Fruit fly (Drosophila melanogaster) whole organism, prepupa: ENCODE results near the gene Rcd2.

Source experiments
- Blimp-1 ChIP-seq: fragments of 200-800 bp; sonication (Bioruptor generic); optimal IDR thresholded peaks from 3 replicates; lab custom pipeline; 2017; ENCODE audit warnings: missing biosample characterization, missing genetic modification characterization, mild to moderate bottlenecking, moderate library complexity, missing genetic modification reagents
- CG10631 ChIP-seq: fragments of 200-800 bp; sonication (Bioruptor generic); optimal IDR thresholded peaks from 2 replicates; lab custom pipeline; 2016; ENCODE audit warnings: missing biosample characterization, missing genetic modification characterization
- CG11762 ChIP-seq: fragments of 200-800 bp; sonication (Bioruptor generic); optimal IDR thresholded peaks from 3 replicates; lab custom pipeline; 2016; ENCODE audit warnings: missing biosample characterization, missing genetic modification characterization; ENCODE audit not compliant: insufficient read depth
- CG11902 ChIP-seq: fragments of 200-800 bp; sonication (Bioruptor generic); optimal IDR thresholded peaks from 3 replicates; lab custom pipeline; 2016; ENCODE audit warnings: missing biosample characterization, missing genetic modification characterization
- CG3032 ChIP-seq: fragments of 200-800 bp; optimal IDR thresholded peaks from 2 replicates; lab custom pipeline; 2019; ENCODE audit warnings: missing biosample characterization, mild to moderate bottlenecking, missing genetic modification characterization, moderate library complexity
- CG32006 ChIP-seq: fragments of 200-800 bp; sonication (Bioruptor generic); optimal IDR thresholded peaks from 3 replicates; lab custom pipeline; 2017; ENCODE audit warnings: missing biosample characterization, mild to moderate bottlenecking, missing genetic modification characterization
- CG34406 ChIP-seq: fragments of 200-800 bp; sonication (Bioruptor generic); optimal IDR thresholded peaks from 3 replicates; lab custom pipeline; 2016; ENCODE audit warnings: missing biosample characterization, missing genetic modification characterization
- CG6163 ChIP-seq: fragments of 200-800 bp; sonication (Bioruptor generic); IDR thresholded peaks from 3 replicates; pipeline ENCODE4 v1.3.6; 2022; ENCODE audit warnings: missing biosample characterization, missing genetic modification characterization
- CG6792 ChIP-seq: fragments of 200-800 bp; sonication (Bioruptor generic); optimal IDR thresholded peaks from 3 replicates; lab custom pipeline; 2016; ENCODE audit warnings: missing biosample characterization, missing genetic modification characterization
- CG6854 ChIP-seq: fragments of 200-800 bp; sonication (Bioruptor generic); optimal IDR thresholded peaks from 2 replicates; lab custom pipeline; 2017; ENCODE audit warnings: missing biosample characterization, mild to moderate bottlenecking, missing genetic modification characterization
- CG7368 ChIP-seq: fragments of 200-800 bp; sonication (Bioruptor generic); optimal IDR thresholded peaks from 3 replicates; lab custom pipeline; 2016; ENCODE audit warnings: missing biosample characterization, missing genetic modification characterization
- CG8119 ChIP-seq: fragments of 200-800 bp; sonication (Bioruptor generic); IDR thresholded peaks from 3 replicates; pipeline ENCODE4 v1.3.6; 2022; ENCODE audit warnings: missing biosample characterization, missing genetic modification characterization
- CG9139 ChIP-seq: fragments of 200-800 bp; sonication (Bioruptor generic); optimal IDR thresholded peaks from 3 replicates; lab custom pipeline; 2017; ENCODE audit warnings: missing biosample characterization, mild to moderate bottlenecking, missing genetic modification characterization
- Eip75B ChIP-seq: fragments of 200-800 bp; sonication (Bioruptor generic); optimal IDR thresholded peaks from 3 replicates; lab custom pipeline; 2016; ENCODE audit warnings: missing biosample characterization, missing genetic modification characterization
- Eip78C ChIP-seq: fragments of 200-800 bp; sonication (Bioruptor generic); peaks from one replicate; lab custom pipeline; 2016; ENCODE audit warnings: missing biosample characterization, missing genetic modification characterization
- Gug ChIP-seq: fragments of 200-800 bp; sonication (Bioruptor generic); IDR thresholded peaks from 2 replicates; pipeline ENCODE4 v1.3.6; 2022; ENCODE audit warnings: missing biosample characterization, missing genetic modification characterization
- Hr39 ChIP-seq: fragments of 200-800 bp; sonication (Bioruptor generic); optimal IDR thresholded peaks from 2 replicates; lab custom pipeline; 2016; ENCODE audit warnings: missing biosample characterization, missing genetic modification characterization
- Hr4 ChIP-seq: fragments of 200-800 bp; sonication (Bioruptor generic); optimal IDR thresholded peaks from 3 replicates; lab custom pipeline; 2016; ENCODE audit warnings: missing biosample characterization, missing genetic modification characterization
- Lpt ChIP-seq: fragments of 200-800 bp; sonication (Bioruptor generic); optimal IDR thresholded peaks from 3 replicates; lab custom pipeline; 2016; ENCODE audit warnings: missing biosample characterization, missing genetic modification characterization
- OdsH ChIP-seq: fragments of 200-800 bp; sonication (Bioruptor generic); optimal IDR thresholded peaks from 3 replicates; lab custom pipeline; 2016; ENCODE audit warnings: missing biosample characterization, missing genetic modification characterization
- Smox ChIP-seq: fragments of 200-800 bp; sonication (Bioruptor generic); optimal IDR thresholded peaks from 3 replicates; lab custom pipeline; 2016; ENCODE audit warnings: missing biosample characterization, missing genetic modification characterization
- Sox102F ChIP-seq: fragments of 200-800 bp; sonication (Bioruptor generic); optimal IDR thresholded peaks from 2 replicates; lab custom pipeline; 2016; ENCODE audit warnings: missing biosample characterization, mild to moderate bottlenecking, missing genetic modification characterization
- Sox14 ChIP-seq: fragments of 200-800 bp; sonication (Bioruptor generic); optimal IDR thresholded peaks from 3 replicates; lab custom pipeline; 2016; ENCODE audit warnings: missing biosample characterization, missing genetic modification characterization
- achi ChIP-seq: fragments of 200-800 bp; sonication (Bioruptor generic); optimal IDR thresholded peaks from 3 replicates; lab custom pipeline; 2016; ENCODE audit warnings: missing biosample characterization, missing genetic modification characterization
- cyc ChIP-seq: fragments of 200-800 bp; sonication (Bioruptor generic); optimal IDR thresholded peaks from 3 replicates; lab custom pipeline; 2016; ENCODE audit warnings: missing biosample characterization, missing genetic modification characterization
- dsx ChIP-seq: fragments of 200-800 bp; optimal IDR thresholded peaks from 3 replicates; lab custom pipeline; 2019; ENCODE audit warnings: missing biosample characterization, mild to moderate bottlenecking, missing genetic modification characterization, moderate library complexity; ENCODE audit not compliant: poor library complexity, severe bottlenecking
- fd59A ChIP-seq: fragments of 200-800 bp; sonication (Bioruptor generic); optimal IDR thresholded peaks from 2 replicates; lab custom pipeline; 2017; ENCODE audit warnings: missing biosample characterization, mild to moderate bottlenecking, missing genetic modification characterization, missing genetic modification reagents
- fd85E ChIP-seq: fragments of 200-800 bp; sonication (Bioruptor generic); optimal IDR thresholded peaks from 3 replicates; lab custom pipeline; 2016; ENCODE audit warnings: missing biosample characterization, missing genetic modification characterization
- fkh ChIP-seq: fragments of 200-800 bp; sonication (Bioruptor generic); optimal IDR thresholded peaks from 3 replicates; lab custom pipeline; 2017; ENCODE audit warnings: missing biosample characterization, mild to moderate bottlenecking, missing genetic modification characterization, moderate library complexity
- lz ChIP-seq: fragments of 200-800 bp; sonication (Bioruptor generic); optimal IDR thresholded peaks from 3 replicates; lab custom pipeline; 2016; ENCODE audit warnings: missing biosample characterization, missing genetic modification characterization
- salr ChIP-seq, 2 experiments: fragments of 200-800 bp; sonication (Bioruptor generic); optimal IDR thresholded peaks; 3 replicates each; lab custom pipeline; 2016 to 2018; ENCODE audit warnings: missing biosample characterization in 2 of 2, missing genetic modification characterization in 2 of 2, mild to moderate bottlenecking in 1 of 2
- ss ChIP-seq, 2 experiments: fragments of 200-800 bp; sonication (Bioruptor generic); optimal IDR thresholded peaks; 2 replicates in 1 of 2; 3 replicates in 1 of 2; lab custom pipeline; 2017 to 2018; ENCODE audit warnings: mild to moderate bottlenecking in 2 of 2, missing biosample characterization in 2 of 2, missing genetic modification characterization in 2 of 2, moderate library complexity in 1 of 2
- svp ChIP-seq: fragments of 200-800 bp; sonication (Bioruptor generic); peaks from one replicate; lab custom pipeline; 2016; ENCODE audit warnings: missing biosample characterization, missing genetic modification characterization
- topi ChIP-seq: fragments of 200-800 bp; sonication (Bioruptor generic); optimal IDR thresholded peaks from 3 replicates; lab custom pipeline; 2016; ENCODE audit warnings: missing biosample characterization, missing genetic modification characterization
- vri ChIP-seq: fragments of 200-800 bp; sonication (Bioruptor generic); optimal IDR thresholded peaks from 3 replicates; lab custom pipeline; 2016; ENCODE audit warnings: missing biosample characterization, mild to moderate bottlenecking, missing genetic modification characterization

Rcd2 gene

dm6 chr3L:20536919-20537318 lies 3.3 kb downstream of the Rcd2 start:
- TF ChIP-seq ss (GFP tag; optimal IDR thresholded peaks at IDR 0.05; lab: Kevin White, UChicago) (no peak), fd85E (GFP tag; lab: Kevin White, UChicago) (no peak), CG6163 (GFP tag; lab: Robert Waterston, UW) (no peak), fd59A (GFP tag; lab: Kevin White, UChicago) (no peak), CG9139 (no peak), CG11902 (GFP tag; lab: Kevin White, UChicago) (no peak), Eip78C (peak; percentile 31), CG11762 (GFP tag; lab: Kevin White, UChicago) (no peak), Sox102F (GFP tag; lab: Kevin White, UChicago) (no peak)

dm6 chr3L:20533409-20533808 lies 6.8 kb downstream of the Rcd2 start, which contains the start of gene CG13250:
Gene CG13250, plus strand, starts transcription at chr3L:20533709.
- no peak for TF ChIP-seq lz (GFP tag; lab: Kevin White, UChicago)

- TF ChIP-seq svp (GFP tag; lab: Kevin White, UChicago) (peak; percentile 89), fkh (GFP tag; lab: Kevin White, UChicago) (no peak), ss (GFP tag; optimal IDR thresholded peaks at IDR 0.05; lab: Kevin White, UChicago) (peak in 1 of 2 experiments; percentile 70), fd85E (GFP tag; lab: Kevin White, UChicago) (no peak), CG8119 (GFP tag; lab: Robert Waterston, UW) (no peak)
These were observed 9.0 kb downstream of the Rcd2 start for dm6 chr3L:20531257-20531656.

dm6 chr3L:20530347-20531177 lies 9.7 kb downstream of the Rcd2 start:
- TF ChIP-seq Eip78C (peak; percentile 40), Hr39 (GFP tag; lab: Kevin White, UChicago) (no peak), svp (GFP tag; lab: Kevin White, UChicago) (peak; percentile 74), fkh (GFP tag; lab: Kevin White, UChicago) (peak; percentile 31), ss (GFP tag; optimal IDR thresholded peaks at IDR 0.05; lab: Kevin White, UChicago) (peak in 1 of 2 experiments; percentile 24), CG34406 (GFP tag; lab: Kevin White, UChicago) (no peak)

- TF ChIP-seq CG10631 (GFP tag; lab: Kevin White, UChicago) (no peak), Smox (GFP tag; lab: Kevin White, UChicago) (no peak), Sox14 (GFP tag; lab: Kevin White, UChicago) (no peak), vri (no peak), Eip78C (no peak), Hr4 (GFP tag; lab: Kevin White, UChicago) (no peak), fd59A (GFP tag; lab: Kevin White, UChicago) (no peak), Sox102F (GFP tag; lab: Kevin White, UChicago) (no peak), OdsH (GFP tag; lab: Kevin White, UChicago) (no peak), Hr39 (GFP tag; lab: Kevin White, UChicago) (no peak), CG6854 (GFP tag; lab: Kevin White, UChicago) (no peak), salr (GFP tag; optimal IDR thresholded peaks at IDR 0.05; lab: Kevin White, UChicago) (no peak), CG6792 (GFP tag; lab: Kevin White, UChicago) (no peak), achi (no peak)
These were observed 10.3 kb downstream of the Rcd2 start for dm6 chr3L:20529918-20530317.

dm6 chr3L:20526196-20526740 lies 13.9 kb downstream of the Rcd2 start, which contains the start of gene Nubp2:
Gene Nubp2, plus strand, starts transcription at chr3L:20526576.
- peak; percentile 74 for TF ChIP-seq Blimp-1
- TF ChIP-seq Sox14 (GFP tag; lab: Kevin White, UChicago) = peak; percentile 95
- TF ChIP-seq CG3032 (tag; lab: Kevin White, UChicago) = peak; percentile 97
- peak; percentile 95 for TF ChIP-seq Hr39 (GFP tag; lab: Kevin White, UChicago)
- TF ChIP-seq Lpt (GFP tag; lab: Kevin White, UChicago) = peak; percentile 91
- TF ChIP-seq CG7368 (GFP tag; lab: Kevin White, UChicago) = peak; percentile 90
- TF ChIP-seq lz (GFP tag; lab: Kevin White, UChicago) = peak; percentile 97
- TF ChIP-seq CG32006 (GFP tag; lab: Kevin White, UChicago) = peak; percentile 96
- peak; percentile 89 for TF ChIP-seq dsx
- TF ChIP-seq salr (GFP tag; optimal IDR thresholded peaks at IDR 0.05; lab: Kevin White, UChicago) = peak; percentile 85 to 93
- peak; percentile 95 for TF ChIP-seq CG11762 (GFP tag; lab: Kevin White, UChicago)
- TF ChIP-seq CG6854 (GFP tag; lab: Kevin White, UChicago) = peak; percentile 63
- TF ChIP-seq Smox (GFP tag; lab: Kevin White, UChicago) = peak; percentile 95
- peak; percentile 95 for TF ChIP-seq cyc (GFP tag; lab: Kevin White, UChicago)
- peak; percentile 83 to 93 for TF ChIP-seq ss (GFP tag; optimal IDR thresholded peaks at IDR 0.05; lab: Kevin White, UChicago)
- TF ChIP-seq Gug (GFP tag; lab: Robert Waterston, UW) = peak; percentile 90
- peak; percentile 96 for TF ChIP-seq Hr4 (GFP tag; lab: Kevin White, UChicago)
- TF ChIP-seq fd85E (GFP tag; lab: Kevin White, UChicago) = peak; percentile 82
- TF ChIP-seq Eip75B (GFP tag; lab: Kevin White, UChicago) = peak; percentile 96
- TF ChIP-seq vri = peak; percentile 86
- peak; percentile 91 for TF ChIP-seq CG6792 (GFP tag; lab: Kevin White, UChicago)
- TF ChIP-seq OdsH (GFP tag; lab: Kevin White, UChicago) = peak; percentile 97
- peak; percentile 94 for TF ChIP-seq topi (GFP tag; lab: Kevin White, UChicago)
